Fruit fly (Drosophila melanogaster) whole organism, pupa: Measurements from ENCODE around the gene Rpn13R.

Experiments used
- CG10348 ChIP-seq: fragments of 200-800 bp; sonication (Bioruptor generic); IDR thresholded peaks from 2 replicates; pipeline ENCODE4 v1.3.6; 2022; ENCODE audit warnings: missing biosample characterization, missing genetic modification characterization
- CG12605 ChIP-seq: fragments of 200-800 bp; sonication (Bioruptor generic); IDR thresholded peaks from 2 replicates; pipeline ENCODE4 v1.3.6; 2022; ENCODE audit warnings: missing biosample characterization, missing genetic modification characterization
- CG13204 ChIP-seq: fragments of 200-800 bp; sonication (Bioruptor generic); optimal IDR thresholded peaks from 2 replicates; lab custom pipeline; 2018; ENCODE audit warnings: missing biosample characterization, mild to moderate bottlenecking, missing genetic modification characterization, moderate library complexity
- CG17806 ChIP-seq: fragments of 200-800 bp; sonication (Bioruptor generic); optimal IDR thresholded peaks from 2 replicates; lab custom pipeline; 2018; ENCODE audit warnings: missing biosample characterization, mild to moderate bottlenecking, missing genetic modification characterization, moderate library complexity
- CG32121 ChIP-seq: fragments of 200-800 bp; sonication (Bioruptor generic); IDR thresholded peaks from 2 replicates; pipeline ENCODE4 v1.3.6; 2022; ENCODE audit warnings: missing biosample characterization, missing genetic modification characterization
- CG34367 ChIP-seq: fragments of 200-800 bp; sonication (Bioruptor generic); optimal IDR thresholded peaks from 2 replicates; lab custom pipeline; 2018; ENCODE audit warnings: missing biosample characterization, mild to moderate bottlenecking, missing genetic modification characterization
- EcR ChIP-seq: fragments of 200-800 bp; sonication (Bioruptor generic); optimal IDR thresholded peaks from 3 replicates; lab custom pipeline; 2019; ENCODE audit warnings: missing biosample characterization, missing genetic modification characterization, mild to moderate bottlenecking, moderate library complexity, missing genetic modification reagents
- Pif1A ChIP-seq: fragments of 200-800 bp; sonication (Bioruptor generic); optimal IDR thresholded peaks from 3 replicates; lab custom pipeline; 2016; ENCODE audit warnings: missing biosample characterization, missing genetic modification characterization

dm6 chrX:5091757-5092348 lies 39.8 kb upstream of the Rpn13R start:
- TF ChIP-seq CG10348, result no peak
- no peak for TF ChIP-seq CG32121 (GFP tag; lab: Robert Waterston, UW)
- TF ChIP-seq CG13204, result no peak
- no peak for TF ChIP-seq EcR (GFP tag; lab: Kevin White, UChicago)
- TF ChIP-seq CG12605 (GFP tag; lab: Robert Waterston, UW), result no peak
- no peak for TF ChIP-seq CG17806
- TF ChIP-seq Pif1A (GFP tag; lab: Kevin White, UChicago), result no peak
- no peak for TF ChIP-seq CG34367 (tag; lab: Kevin White, UChicago)
